Worm (Caenorhabditis elegans): ENCODE data around the gene Y38H8A.4.
A peak's percentile ranks its signal among the peaks of the same experiment; 100 is the strongest.

Gene Y38H8A.4

DNA sequence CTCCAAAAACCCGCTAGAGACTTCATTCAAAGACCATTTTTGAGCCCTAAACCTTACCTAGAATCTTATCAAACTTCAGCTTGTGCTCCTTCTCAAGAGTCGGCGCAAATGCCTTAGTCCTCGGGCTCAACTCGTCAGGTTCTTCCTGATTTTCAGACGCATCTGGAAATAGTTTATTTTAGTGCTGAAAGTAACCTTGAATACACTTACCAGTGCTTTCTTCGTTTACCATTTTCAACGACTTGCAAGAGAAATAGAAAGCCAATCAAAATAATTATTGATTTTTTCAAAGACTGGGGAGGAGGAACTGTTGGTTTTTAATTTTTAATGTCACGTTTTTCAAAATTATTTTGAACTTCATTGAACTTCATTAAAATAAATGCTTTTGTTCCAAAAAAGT is at the start of gene Y38H8A.4, which contains the start of gene ttbk-8.1:
Y38H8A.4 (minus strand) TSS at position 366 of the 400 bp plus-strand sequence.
ttbk-8.1 (plus strand) TSS at position 301 of the 400 bp plus-strand sequence.
- no peak for TF ChIP-seq B0035.1 (tag; optimal IDR thresholded peaks at IDR 0.05)
- no peak for TF ChIP-seq him-1 (tag; optimal IDR thresholded peaks at IDR 0.05)
- no peak for TF ChIP-seq somi-1 (GFP tag; optimal IDR thresholded peaks at IDR 0.05)
- no peak for TF ChIP-seq madf-10 (tag; optimal IDR thresholded peaks at IDR 0.05)
- no peak for TF ChIP-seq K11D2.4 (GFP tag; IDR thresholded peaks at IDR 0.05)
- no peak for TF ChIP-seq hsf-1 (GFP tag; IDR thresholded peaks at IDR 0.05)
- TF ChIP-seq unc-62 (GFP tag; optimal IDR thresholded peaks at IDR 0.05) = no peak
- no peak for TF ChIP-seq mes-4 (tag; optimal IDR thresholded peaks at IDR 0.05)

- no peak for TF ChIP-seq snpc-4 (GFP tag; optimal IDR thresholded peaks at IDR 0.05)
- peak in 1 of 4 experiments; percentile 15 for TF ChIP-seq snpc-4 (tag; optimal IDR thresholded peaks at IDR 0.05)
- TF ChIP-seq lin-40 (tag; optimal IDR thresholded peaks at IDR 0.05) = no peak
These were observed 49.6 kb upstream of the Y38H8A.4 start, which contains the start of gene dcap-2 for ce11 chrIV:13521785-13522184. dcap-2 (minus strand) TSS chrIV:13521870.

DNA sequence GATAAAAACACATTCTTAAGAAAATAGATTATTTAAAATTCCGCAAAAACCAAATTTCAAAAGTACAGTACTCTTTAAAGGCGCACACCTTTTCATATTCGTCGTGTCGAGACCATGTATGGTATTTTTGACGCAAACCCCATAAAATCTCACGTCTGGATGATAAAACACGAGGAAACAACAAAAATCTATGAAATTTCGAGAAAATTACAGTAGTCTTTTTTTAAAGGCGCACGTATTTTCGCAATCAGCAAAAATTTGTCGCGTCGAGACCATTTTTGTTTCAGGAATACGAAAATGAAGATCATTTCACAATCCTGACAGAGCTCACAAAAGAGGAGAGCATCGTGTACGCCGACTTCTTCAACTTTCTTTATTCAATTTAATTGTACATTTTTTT is 40.8 kb upstream of the Y38H8A.4 start:
- no peak for TF ChIP-seq egl-44 (GFP tag; IDR thresholded peaks at IDR 0.05)
- peak; percentile 59 for TF ChIP-seq madf-6 (GFP tag; IDR thresholded peaks at IDR 0.05)
- no peak for TF ChIP-seq attf-5 (GFP tag; optimal IDR thresholded peaks at IDR 0.05)
- no peak for TF ChIP-seq lir-1 (GFP tag; conservative IDR thresholded peaks at IDR 0.05)
- TF ChIP-seq ceh-27 (GFP tag; optimal IDR thresholded peaks at IDR 0.05) = no peak
- peak; percentile 52 for TF ChIP-seq him-1 (tag; optimal IDR thresholded peaks at IDR 0.05)
- TF ChIP-seq T26A5.8 (tag; optimal IDR thresholded peaks at IDR 0.05) = no peak
- TF ChIP-seq rcor-1 (GFP tag; IDR thresholded peaks at IDR 0.05) = no peak
- TF ChIP-seq D2030.7 (GFP tag; IDR thresholded peaks at IDR 0.05) = no peak
- TF ChIP-seq B0261.1 (tag; optimal IDR thresholded peaks at IDR 0.05) = no peak
- TF ChIP-seq ztf-26 (tag; optimal IDR thresholded peaks at IDR 0.05) = no peak
- TF ChIP-seq F49E8.2 (tag; optimal IDR thresholded peaks at IDR 0.05; ENCODE audit: insufficient read depth) = no peak
- TF ChIP-seq ama-1 (optimal IDR thresholded peaks at IDR 0.05) = no peak
- TF ChIP-seq ama-1 (GFP tag; optimal IDR thresholded peaks at IDR 0.05) = no peak
- no peak for TF ChIP-seq snpc-4 (GFP tag; optimal IDR thresholded peaks at IDR 0.05)
- TF ChIP-seq snpc-4 (tag; optimal IDR thresholded peaks at IDR 0.05) = peak in 1 of 4 experiments; percentile 66
- TF ChIP-seq lag-1 (GFP tag; IDR thresholded peaks at IDR 0.05) = no peak
- no peak for TF ChIP-seq Y56A3A.18 (GFP tag; IDR thresholded peaks at IDR 0.05)
- peak; percentile 68 for TF ChIP-seq lsl-1 (GFP tag; optimal IDR thresholded peaks at IDR 0.05)
- peak; percentile 61 for TF ChIP-seq F33H1.4 (GFP tag; IDR thresholded peaks at IDR 0.05)
- TF ChIP-seq bed-2 (GFP tag; IDR thresholded peaks at IDR 0.05) = no peak
- TF ChIP-seq attf-6 (GFP tag; IDR thresholded peaks at IDR 0.05) = peak; percentile 69; the same call in 1 of the 2 replicates
- no peak for TF ChIP-seq F10E7.11 (tag; optimal IDR thresholded peaks at IDR 0.05)
- no peak for TF ChIP-seq F52B5.7 (tag; optimal IDR thresholded peaks at IDR 0.05)

- TF ChIP-seq snpc-1.1 (tag; optimal IDR thresholded peaks at IDR 0.05; ENCODE audit: insufficient read depth) = peak; percentile 75
- peak; percentile 81 for TF ChIP-seq B0019.2 (GFP tag; conservative IDR thresholded peaks at IDR 0.05)
- peak; percentile 74 for TF ChIP-seq snpc-3.4 (tag; optimal IDR thresholded peaks at IDR 0.05)
- TF ChIP-seq lin-54 (GFP tag; optimal IDR thresholded peaks at IDR 0.05) = peak; percentile 83
- peak; percentile 20 for TF ChIP-seq athp-1 (tag; optimal IDR thresholded peaks at IDR 0.05)
- TF ChIP-seq rcor-1 (GFP tag; IDR thresholded peaks at IDR 0.05) = peak; percentile 69
- TF ChIP-seq dox-1 (GFP tag; IDR thresholded peaks at IDR 0.05) = peak; percentile 82
- no peak for TF ChIP-seq ceh-58 (GFP tag; IDR thresholded peaks at IDR 0.05)
- no peak for TF ChIP-seq ccch-3 (GFP tag; optimal IDR thresholded peaks at IDR 0.05)
- TF ChIP-seq Y53G8AR.9 (GFP tag; conservative IDR thresholded peaks at IDR 0.05) = peak; percentile 84
- TF ChIP-seq atf-7 (tag; optimal IDR thresholded peaks at IDR 0.05) = no peak
- peak; percentile 99 for TF ChIP-seq madf-6 (GFP tag; IDR thresholded peaks at IDR 0.05)
- TF ChIP-seq hrde-1 (tag; optimal IDR thresholded peaks at IDR 0.05; ENCODE audit: borderline replicate concordance) = peak; percentile 24
- TF ChIP-seq F49E8.2 (tag; optimal IDR thresholded peaks at IDR 0.05; ENCODE audit: insufficient read depth) = peak; percentile 77
- TF ChIP-seq lsl-1 (GFP tag; optimal IDR thresholded peaks at IDR 0.05) = peak; percentile 98
- TF ChIP-seq efl-1 (GFP tag; optimal IDR thresholded peaks at IDR 0.05) = peak; percentile 97
- TF ChIP-seq lir-1 (GFP tag; conservative IDR thresholded peaks at IDR 0.05) = peak; percentile 18; the same call in 1 of the 2 replicates
- TF ChIP-seq xnd-1 (tag; optimal IDR thresholded peaks at IDR 0.05) = peak; percentile 98
These were observed 40.0 kb upstream of the Y38H8A.4 start, which contains the start of gene puf-3 for ce11 chrIV:13512112-13512569. puf-3 (minus strand) TSS chrIV:13512162.

Data from whole organism, young adult.